Fruit fly (Drosophila melanogaster) whole organism, prepupa: Measurements from ENCODE around the gene Unr.

ENCODE experiments used
- CG10631 ChIP-seq: fragments of 200-800 bp; sonication (Bioruptor generic); optimal IDR thresholded peaks from 2 replicates; lab custom pipeline; 2016; ENCODE audit warnings: missing biosample characterization, missing genetic modification characterization
- CG10669 ChIP-seq: fragments of 200-800 bp; sonication (Bioruptor generic); optimal IDR thresholded peaks from 3 replicates; lab custom pipeline; 2018; ENCODE audit warnings: missing biosample characterization, mild to moderate bottlenecking, missing genetic modification characterization, moderate library complexity
- CG11294 ChIP-seq: fragments of 200-800 bp; sonication (Bioruptor generic); IDR thresholded peaks from 2 replicates; pipeline ENCODE4 v1.3.6; 2022; ENCODE audit warnings: missing biosample characterization, missing genetic modification characterization
- CG1621 ChIP-seq: fragments of 200-800 bp; sonication (Bioruptor generic); optimal IDR thresholded peaks from 3 replicates; lab custom pipeline; 2018; ENCODE audit warnings: missing biosample characterization, mild to moderate bottlenecking, missing genetic modification characterization
- CG16779 ChIP-seq: fragments of 200-800 bp; sonication (Bioruptor generic); optimal IDR thresholded peaks from 3 replicates; lab custom pipeline; 2017; ENCODE audit warnings: missing biosample characterization, mild to moderate bottlenecking, missing genetic modification characterization
- CG3032 ChIP-seq: fragments of 200-800 bp; optimal IDR thresholded peaks from 2 replicates; lab custom pipeline; 2019; ENCODE audit warnings: missing biosample characterization, mild to moderate bottlenecking, missing genetic modification characterization, moderate library complexity
- CG31627 ChIP-seq: fragments of 200-800 bp; sonication (Bioruptor generic); optimal IDR thresholded peaks from 3 replicates; lab custom pipeline; 2016; ENCODE audit warnings: missing biosample characterization, missing genetic modification characterization
- CG32006 ChIP-seq: fragments of 200-800 bp; sonication (Bioruptor generic); optimal IDR thresholded peaks from 3 replicates; lab custom pipeline; 2017; ENCODE audit warnings: missing biosample characterization, mild to moderate bottlenecking, missing genetic modification characterization
- CG34406 ChIP-seq: fragments of 200-800 bp; sonication (Bioruptor generic); optimal IDR thresholded peaks from 3 replicates; lab custom pipeline; 2016; ENCODE audit warnings: missing biosample characterization, missing genetic modification characterization
- CG3919 ChIP-seq: fragments of 200-800 bp; sonication (Bioruptor generic); optimal IDR thresholded peaks from 3 replicates; lab custom pipeline; 2016; ENCODE audit warnings: missing biosample characterization, missing genetic modification characterization
- CG4318 ChIP-seq: fragments of 200-800 bp; sonication (Bioruptor generic); optimal IDR thresholded peaks from 3 replicates; lab custom pipeline; 2017; ENCODE audit warnings: missing biosample characterization, mild to moderate bottlenecking, missing genetic modification characterization
- CG6163 ChIP-seq: fragments of 200-800 bp; sonication (Bioruptor generic); IDR thresholded peaks from 3 replicates; pipeline ENCODE4 v1.3.6; 2022; ENCODE audit warnings: missing biosample characterization, missing genetic modification characterization
- CG6276 ChIP-seq: fragments of 200-800 bp; sonication (Bioruptor generic); optimal IDR thresholded peaks from 2 replicates; lab custom pipeline; 2017; ENCODE audit warnings: missing biosample characterization, mild to moderate bottlenecking, missing genetic modification characterization
- CG6808 ChIP-seq: fragments of 200-800 bp; sonication (Bioruptor generic); optimal IDR thresholded peaks from 3 replicates; lab custom pipeline; 2017; ENCODE audit warnings: missing biosample characterization, missing genetic modification characterization, mild to moderate bottlenecking, moderate library complexity, missing genetic modification reagents
- CG6854 ChIP-seq: fragments of 200-800 bp; sonication (Bioruptor generic); optimal IDR thresholded peaks from 2 replicates; lab custom pipeline; 2017; ENCODE audit warnings: missing biosample characterization, mild to moderate bottlenecking, missing genetic modification characterization
- CG8119 ChIP-seq: fragments of 200-800 bp; sonication (Bioruptor generic); IDR thresholded peaks from 3 replicates; pipeline ENCODE4 v1.3.6; 2022; ENCODE audit warnings: missing biosample characterization, missing genetic modification characterization
- CG9139 ChIP-seq: fragments of 200-800 bp; sonication (Bioruptor generic); optimal IDR thresholded peaks from 3 replicates; lab custom pipeline; 2017; ENCODE audit warnings: missing biosample characterization, mild to moderate bottlenecking, missing genetic modification characterization
- Eip75B ChIP-seq: fragments of 200-800 bp; sonication (Bioruptor generic); optimal IDR thresholded peaks from 3 replicates; lab custom pipeline; 2016; ENCODE audit warnings: missing biosample characterization, missing genetic modification characterization
- Eip93F ChIP-seq: fragments of 200-800 bp; sonication (Bioruptor generic); optimal IDR thresholded peaks from 2 replicates; lab custom pipeline; 2016; ENCODE audit warnings: missing biosample characterization, mild to moderate bottlenecking, missing genetic modification characterization
- Ets21C ChIP-seq: fragments of 200-800 bp; sonication (Bioruptor generic); optimal IDR thresholded peaks from 3 replicates; lab custom pipeline; 2016; ENCODE audit warnings: missing biosample characterization, missing genetic modification characterization
- Ets96B ChIP-seq: fragments of 200-800 bp; optimal IDR thresholded peaks from 2 replicates; lab custom pipeline; 2019; ENCODE audit warnings: missing biosample characterization, mild to moderate bottlenecking, missing genetic modification characterization, moderate library complexity
- Hr39 ChIP-seq: fragments of 200-800 bp; sonication (Bioruptor generic); optimal IDR thresholded peaks from 2 replicates; lab custom pipeline; 2016; ENCODE audit warnings: missing biosample characterization, missing genetic modification characterization
- Hr4 ChIP-seq: fragments of 200-800 bp; sonication (Bioruptor generic); optimal IDR thresholded peaks from 3 replicates; lab custom pipeline; 2016; ENCODE audit warnings: missing biosample characterization, missing genetic modification characterization
- Lpt ChIP-seq: fragments of 200-800 bp; sonication (Bioruptor generic); optimal IDR thresholded peaks from 3 replicates; lab custom pipeline; 2016; ENCODE audit warnings: missing biosample characterization, missing genetic modification characterization
- Met ChIP-seq: fragments of 200-800 bp; sonication (Bioruptor generic); optimal IDR thresholded peaks from 3 replicates; lab custom pipeline; 2016; ENCODE audit warnings: missing biosample characterization, missing genetic modification characterization
- OdsH ChIP-seq: fragments of 200-800 bp; sonication (Bioruptor generic); optimal IDR thresholded peaks from 3 replicates; lab custom pipeline; 2016; ENCODE audit warnings: missing biosample characterization, missing genetic modification characterization
- Smox ChIP-seq: fragments of 200-800 bp; sonication (Bioruptor generic); optimal IDR thresholded peaks from 3 replicates; lab custom pipeline; 2016; ENCODE audit warnings: missing biosample characterization, missing genetic modification characterization
- Sox102F ChIP-seq: fragments of 200-800 bp; sonication (Bioruptor generic); optimal IDR thresholded peaks from 2 replicates; lab custom pipeline; 2016; ENCODE audit warnings: missing biosample characterization, mild to moderate bottlenecking, missing genetic modification characterization
- Sox14 ChIP-seq: fragments of 200-800 bp; sonication (Bioruptor generic); optimal IDR thresholded peaks from 3 replicates; lab custom pipeline; 2016; ENCODE audit warnings: missing biosample characterization, missing genetic modification characterization
- acj6 ChIP-seq: fragments of 200-800 bp; sonication (Bioruptor generic); optimal IDR thresholded peaks from 3 replicates; lab custom pipeline; 2016; ENCODE audit warnings: missing biosample characterization, missing genetic modification characterization
- cyc ChIP-seq: fragments of 200-800 bp; sonication (Bioruptor generic); optimal IDR thresholded peaks from 3 replicates; lab custom pipeline; 2016; ENCODE audit warnings: missing biosample characterization, missing genetic modification characterization
- fd59A ChIP-seq: fragments of 200-800 bp; sonication (Bioruptor generic); optimal IDR thresholded peaks from 2 replicates; lab custom pipeline; 2017; ENCODE audit warnings: missing biosample characterization, mild to moderate bottlenecking, missing genetic modification characterization, missing genetic modification reagents
- fd85E ChIP-seq: fragments of 200-800 bp; sonication (Bioruptor generic); optimal IDR thresholded peaks from 3 replicates; lab custom pipeline; 2016; ENCODE audit warnings: missing biosample characterization, missing genetic modification characterization
- lz ChIP-seq: fragments of 200-800 bp; sonication (Bioruptor generic); optimal IDR thresholded peaks from 3 replicates; lab custom pipeline; 2016; ENCODE audit warnings: missing biosample characterization, missing genetic modification characterization
- net ChIP-seq: fragments of 200-800 bp; sonication (Bioruptor generic); optimal IDR thresholded peaks from 3 replicates; lab custom pipeline; 2016; ENCODE audit warnings: missing biosample characterization, missing genetic modification characterization
- pdm3 ChIP-seq: fragments of 200-800 bp; sonication (Bioruptor generic); optimal IDR thresholded peaks from 3 replicates; lab custom pipeline; 2016; ENCODE audit warnings: missing biosample characterization, missing genetic modification characterization
- salr ChIP-seq, 2 experiments: fragments of 200-800 bp; sonication (Bioruptor generic); optimal IDR thresholded peaks; 3 replicates each; lab custom pipeline; 2016 to 2018; ENCODE audit warnings: missing biosample characterization in 2 of 2, missing genetic modification characterization in 2 of 2, mild to moderate bottlenecking in 1 of 2
- spab ChIP-seq: fragments of 200-800 bp; sonication (Bioruptor generic); optimal IDR thresholded peaks from 2 replicates; lab custom pipeline; 2017; ENCODE audit warnings: missing biosample characterization, mild to moderate bottlenecking, missing genetic modification characterization, missing genetic modification reagents
- ss ChIP-seq, 2 experiments: fragments of 200-800 bp; sonication (Bioruptor generic); optimal IDR thresholded peaks; 2 replicates in 1 of 2; 3 replicates in 1 of 2; lab custom pipeline; 2017 to 2018; ENCODE audit warnings: mild to moderate bottlenecking in 2 of 2, missing biosample characterization in 2 of 2, missing genetic modification characterization in 2 of 2, moderate library complexity in 1 of 2
- svp ChIP-seq: fragments of 200-800 bp; sonication (Bioruptor generic); peaks from one replicate; lab custom pipeline; 2016; ENCODE audit warnings: missing biosample characterization, missing genetic modification characterization
- topi ChIP-seq: fragments of 200-800 bp; sonication (Bioruptor generic); optimal IDR thresholded peaks from 3 replicates; lab custom pipeline; 2016; ENCODE audit warnings: missing biosample characterization, missing genetic modification characterization

Unr gene

dm6 chr3L:8452986-8453385 lies 10.8 kb upstream of the Unr start:
- TF ChIP-seq CG6808 (no peak), svp (GFP tag; lab: Kevin White, UChicago) (peak; percentile 78), CG6854 (GFP tag; lab: Kevin White, UChicago) (no peak), Eip93F (GFP tag; lab: Kevin White, UChicago) (peak; percentile 26)

dm6 chr3L:8451966-8452620 lies 9.9 kb upstream of the Unr start:
- TF ChIP-seq ss (GFP tag; optimal IDR thresholded peaks at IDR 0.05; lab: Kevin White, UChicago), result no peak
- TF ChIP-seq Met (GFP tag; lab: Kevin White, UChicago), result no peak
- no peak for TF ChIP-seq lz
- no peak for TF ChIP-seq Hr4 (GFP tag; lab: Kevin White, UChicago)
- no peak for TF ChIP-seq CG6854 (GFP tag; lab: Kevin White, UChicago)
- TF ChIP-seq CG6276 (GFP tag; lab: Kevin White, UChicago), result no peak
- TF ChIP-seq CG1621 (tag; lab: Kevin White, UChicago), result no peak
- no peak for TF ChIP-seq Sox102F (GFP tag; lab: Kevin White, UChicago)

dm6 chr3L:8450747-8451146 lies 8.6 kb upstream of the Unr start:
- no peak for TF ChIP-seq topi (GFP tag; lab: Kevin White, UChicago)
- TF ChIP-seq CG6163, result no peak
- no peak for TF ChIP-seq lz
- TF ChIP-seq Sox14 (GFP tag; lab: Kevin White, UChicago), result no peak
- no peak for TF ChIP-seq Ets96B
- TF ChIP-seq CG3032 (tag; lab: Kevin White, UChicago), result no peak
- no peak for TF ChIP-seq CG6276 (GFP tag; lab: Kevin White, UChicago)

- peak; percentile 99 for TF ChIP-seq ss (GFP tag; optimal IDR thresholded peaks at IDR 0.05; lab: Kevin White, UChicago)
- no peak for TF ChIP-seq Ets21C (GFP tag; lab: Kevin White, UChicago)
- TF ChIP-seq net (GFP tag; lab: Kevin White, UChicago), result peak; percentile 95
- TF ChIP-seq CG32006, result peak; percentile 92
- TF ChIP-seq Sox102F (GFP tag; lab: Kevin White, UChicago), result peak; percentile 61
- peak; percentile 52 for TF ChIP-seq lz
- TF ChIP-seq CG3919, result peak; percentile 88
- TF ChIP-seq CG34406 (GFP tag; lab: Kevin White, UChicago), result peak; percentile 85
- TF ChIP-seq CG3032 (tag; lab: Kevin White, UChicago), result peak; percentile 93
- peak; percentile 96 for TF ChIP-seq Lpt (GFP tag; lab: Kevin White, UChicago)
- peak; percentile 99 for TF ChIP-seq CG6276 (GFP tag; lab: Kevin White, UChicago)
- peak; percentile 47 for TF ChIP-seq CG4318 (GFP tag; lab: Kevin White, UChicago)
- TF ChIP-seq CG10631, result peak; percentile 67
- peak; percentile 94 to 95 for TF ChIP-seq salr (GFP tag; optimal IDR thresholded peaks at IDR 0.05; lab: Kevin White, UChicago)
- peak; percentile 84 for TF ChIP-seq Eip75B (GFP tag; lab: Kevin White, UChicago)
- TF ChIP-seq CG10669 (GFP tag; lab: Kevin White, UChicago), result peak; percentile 93
- peak; percentile 98 for TF ChIP-seq CG6808
- peak; percentile 53 for TF ChIP-seq acj6 (GFP tag; lab: Kevin White, UChicago)
- peak; percentile 85 for TF ChIP-seq svp (GFP tag; lab: Kevin White, UChicago)
- peak; percentile 98 for TF ChIP-seq spab
- no peak for TF ChIP-seq Eip93F (GFP tag; lab: Kevin White, UChicago)
- TF ChIP-seq CG11294 (GFP tag; lab: Robert Waterston, UW), result peak; percentile 71; the same call in 1 of the 2 replicates
- peak; percentile 86 for TF ChIP-seq fd59A
- peak; percentile 66 for TF ChIP-seq fd85E (GFP tag; lab: Kevin White, UChicago)
- TF ChIP-seq CG16779, result peak; percentile 99
- peak; percentile 99 for TF ChIP-seq CG9139 (GFP tag; lab: Kevin White, UChicago)
- peak; percentile 75 for TF ChIP-seq OdsH (GFP tag; lab: Kevin White, UChicago)
- TF ChIP-seq Hr39 (GFP tag; lab: Kevin White, UChicago), result no peak
- peak; percentile 96 for TF ChIP-seq Ets96B
- peak; percentile 98 for TF ChIP-seq CG6163
- TF ChIP-seq CG31627 (GFP tag; lab: Kevin White, UChicago), result no peak
- TF ChIP-seq pdm3 (GFP tag; lab: Kevin White, UChicago), result peak; percentile 83
- peak; percentile 97 for TF ChIP-seq CG8119 (GFP tag; lab: Robert Waterston, UW)
- TF ChIP-seq Smox (GFP tag; lab: Kevin White, UChicago), result peak; percentile 30
- TF ChIP-seq cyc (GFP tag; lab: Kevin White, UChicago), result no peak
Observed at dm6 chr3L:8449800-8450690, 7.9 kb upstream of the Unr start, which contains the start of gene Gug. Gug (plus strand) TSS chr3L:8449922.
